Fruit fly (Drosophila melanogaster): Measurements from ENCODE around the gene Sytbeta.
A peak's percentile ranks its signal among the peaks of the same experiment; 100 is the strongest.

The Sytbeta gene

DNA sequence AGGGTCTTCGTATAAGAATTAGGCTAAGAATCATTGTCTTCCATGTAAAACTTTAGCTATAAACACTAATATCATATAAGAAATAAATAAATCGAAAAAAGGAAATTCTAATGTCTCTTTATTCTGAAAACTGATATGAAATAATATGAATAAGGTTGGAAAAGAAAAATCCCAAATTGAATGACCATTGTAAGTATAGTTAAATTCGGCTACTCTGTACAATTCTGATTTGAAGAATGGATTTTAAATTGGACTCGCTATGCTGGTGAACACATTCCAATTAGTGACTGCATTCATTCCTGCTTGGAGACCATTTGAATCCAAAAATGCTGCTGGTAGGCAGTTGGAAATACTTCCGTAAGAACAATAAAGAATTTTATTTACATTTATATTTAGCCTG is 94.6 kb downstream of the Sytbeta start:
- no peak for TF ChIP-seq ey (GFP tag; optimal IDR thresholded peaks at IDR 0.05)
- TF ChIP-seq usp (GFP tag; optimal IDR thresholded peaks at IDR 0.05) = no peak
- TF ChIP-seq sv (GFP tag; optimal IDR thresholded peaks at IDR 0.05) = no peak
- TF ChIP-seq OdsH (GFP tag; optimal IDR thresholded peaks at IDR 0.05) = no peak
- no peak for TF ChIP-seq CG9705 (GFP tag; optimal IDR thresholded peaks at IDR 0.05)
- TF ChIP-seq Abd-B (GFP tag; optimal IDR thresholded peaks at IDR 0.05) = no peak
- no peak for TF ChIP-seq Hr78 (GFP tag; optimal IDR thresholded peaks at IDR 0.05)
- TF ChIP-seq Rel (GFP tag; optimal IDR thresholded peaks at IDR 0.05) = no peak
- TF ChIP-seq Rel (tag; optimal IDR thresholded peaks at IDR 0.05) = no peak
- no peak for TF ChIP-seq N (GFP tag; optimal IDR thresholded peaks at IDR 0.05)
- no peak for TF ChIP-seq Myc (optimal IDR thresholded peaks at IDR 0.05)
- no peak for TF ChIP-seq Jra (GFP tag; optimal IDR thresholded peaks at IDR 0.05)
- TF ChIP-seq Hnf4 (GFP tag; optimal IDR thresholded peaks at IDR 0.05) = no peak
- TF ChIP-seq br (GFP tag; optimal IDR thresholded peaks at IDR 0.05) = no peak
- TF ChIP-seq dsf (GFP tag; optimal IDR thresholded peaks at IDR 0.05; ENCODE audit: borderline replicate concordance) = no peak
- TF ChIP-seq CrebA (GFP tag; optimal IDR thresholded peaks at IDR 0.05; ENCODE audit: borderline replicate concordance) = no peak
- no peak for TF ChIP-seq jim (GFP tag; optimal IDR thresholded peaks at IDR 0.05)
- no peak for TF ChIP-seq Hr83 (GFP tag; optimal IDR thresholded peaks at IDR 0.05; ENCODE audit: poor library complexity, severe bottlenecking)
- no peak for TF ChIP-seq lola (GFP tag; optimal IDR thresholded peaks at IDR 0.05)
- TF ChIP-seq h (GFP tag; optimal IDR thresholded peaks at IDR 0.05) = no peak

DNA sequence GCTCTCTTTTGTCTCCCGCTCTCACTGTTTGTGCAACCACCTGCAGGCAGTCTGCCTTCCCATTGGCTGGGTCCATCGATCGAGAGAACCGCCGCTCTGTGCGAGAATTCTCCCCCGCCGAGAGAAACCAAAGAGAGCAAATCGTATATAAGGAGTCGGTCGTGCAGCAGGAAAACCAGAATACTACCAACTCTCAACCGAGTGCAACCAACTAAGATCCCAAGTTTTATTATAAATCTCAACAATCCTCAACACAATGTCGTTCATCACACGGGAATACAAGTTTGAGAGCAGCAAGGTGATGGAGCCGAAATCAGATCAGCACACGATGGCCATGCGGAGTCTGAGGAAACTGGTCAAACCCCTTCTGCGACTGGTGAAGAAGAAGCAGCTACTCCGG is 95.6 kb downstream of the Sytbeta start, which contains the start of gene Tom:
Gene Tom (plus strand): TSS at position 174 of the 400 bp plus-strand sequence.
- peak; percentile 16 for TF ChIP-seq woc (GFP tag; optimal IDR thresholded peaks at IDR 0.05)
- TF ChIP-seq Dif (GFP tag; optimal IDR thresholded peaks at IDR 0.05; ENCODE audit: partially characterized antibody) = peak; percentile 56
- no peak for TF ChIP-seq Myc (optimal IDR thresholded peaks at IDR 0.05)
- peak; percentile 25 for TF ChIP-seq fru (GFP tag; optimal IDR thresholded peaks at IDR 0.05)
- TF ChIP-seq dl (GFP tag; optimal IDR thresholded peaks at IDR 0.05; ENCODE audit: insufficient read depth in 1 of 2, partially characterized antibody in 2 of 2) = peak in 1 of 2 experiments; percentile 59
- TF ChIP-seq Hnf4 (GFP tag; optimal IDR thresholded peaks at IDR 0.05) = peak; percentile 14
- TF ChIP-seq h (GFP tag; optimal IDR thresholded peaks at IDR 0.05) = peak; percentile 26
- peak; percentile 56 for TF ChIP-seq Vsx2 (GFP tag; optimal IDR thresholded peaks at IDR 0.05; ENCODE audit: partially characterized antibody)
- no peak for TF ChIP-seq GATAd (GFP tag; optimal IDR thresholded peaks at IDR 0.05)

DNA sequence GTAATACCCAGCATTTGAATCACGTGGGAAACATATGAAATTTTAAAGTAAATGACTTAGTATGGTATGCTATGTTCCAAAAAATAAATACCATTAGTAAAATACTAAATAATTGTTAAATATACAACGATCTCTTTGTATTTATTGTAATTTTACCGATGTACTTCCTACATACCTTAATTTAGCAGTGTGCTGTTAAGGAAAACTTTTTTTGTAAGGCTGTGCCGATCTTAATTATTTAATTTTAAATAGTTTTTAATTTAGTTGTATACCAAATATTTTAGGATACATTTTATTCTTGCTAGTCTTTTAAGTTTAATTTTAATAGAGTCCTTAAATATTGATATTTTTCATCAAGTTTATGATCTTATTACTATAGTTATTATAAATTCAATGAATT is 96.2 kb downstream of the Sytbeta start:
- TF ChIP-seq lola (GFP tag; optimal IDR thresholded peaks at IDR 0.05) = no peak
- TF ChIP-seq CG32264 (GFP tag; optimal IDR thresholded peaks at IDR 0.05) = no peak
- TF ChIP-seq usp (GFP tag; optimal IDR thresholded peaks at IDR 0.05) = no peak
- no peak for TF ChIP-seq Dif (GFP tag; optimal IDR thresholded peaks at IDR 0.05; ENCODE audit: partially characterized antibody)
- no peak for TF ChIP-seq Hr78 (GFP tag; optimal IDR thresholded peaks at IDR 0.05)
- no peak for TF ChIP-seq woc (GFP tag; optimal IDR thresholded peaks at IDR 0.05)
- no peak for TF ChIP-seq OdsH (GFP tag; optimal IDR thresholded peaks at IDR 0.05)
- no peak for TF ChIP-seq foxo (GFP tag; optimal IDR thresholded peaks at IDR 0.05)
- TF ChIP-seq sv (GFP tag; optimal IDR thresholded peaks at IDR 0.05) = no peak
- no peak for TF ChIP-seq tai (GFP tag; optimal IDR thresholded peaks at IDR 0.05)
- no peak for TF ChIP-seq brk (GFP tag; optimal IDR thresholded peaks at IDR 0.05)
- no peak for TF ChIP-seq Jra (GFP tag; optimal IDR thresholded peaks at IDR 0.05)
- no peak for TF ChIP-seq fru (GFP tag; optimal IDR thresholded peaks at IDR 0.05)
- TF ChIP-seq Myc (optimal IDR thresholded peaks at IDR 0.05) = no peak
- no peak for TF ChIP-seq dsf (GFP tag; optimal IDR thresholded peaks at IDR 0.05; ENCODE audit: borderline replicate concordance)

DNA sequence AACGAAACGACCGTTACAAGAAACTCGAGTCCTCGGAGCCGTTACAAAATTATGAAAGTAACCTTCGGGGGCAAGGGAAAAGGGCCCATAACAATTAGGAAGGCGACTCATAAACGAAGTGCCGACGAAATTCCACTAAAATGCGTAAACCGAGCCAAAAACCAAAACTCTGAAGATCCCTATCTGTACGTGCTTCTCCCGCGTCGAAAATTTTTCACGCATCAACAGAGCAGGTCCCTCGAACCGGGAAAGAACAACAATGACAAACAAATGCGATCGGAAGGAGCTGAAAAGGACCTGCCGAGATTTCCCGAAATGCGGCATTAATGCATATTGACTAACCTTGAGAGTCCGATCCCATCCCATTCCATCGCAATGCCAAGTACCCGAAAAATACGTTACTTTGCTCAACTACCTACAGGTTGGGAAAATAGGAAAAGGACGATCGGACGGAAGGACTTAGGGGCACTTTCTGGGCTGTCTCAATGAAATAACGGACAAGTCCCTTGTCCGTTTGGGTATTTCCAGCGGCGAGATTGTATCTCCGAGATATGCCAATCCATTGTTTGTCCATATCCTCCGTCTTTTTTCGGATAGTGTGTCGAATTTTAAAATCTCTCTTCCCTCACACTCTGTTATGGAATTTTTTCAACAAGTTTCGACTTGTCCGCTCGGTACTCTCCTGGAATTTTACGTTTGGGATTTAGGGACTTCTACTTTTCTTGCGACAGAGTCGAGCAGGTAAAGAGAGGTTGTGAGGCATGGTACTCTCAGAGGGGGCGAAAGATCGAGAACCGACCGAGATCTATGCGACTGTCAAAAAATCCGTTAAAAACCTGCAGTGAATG is 96.9 kb downstream of the Sytbeta start:
- TF ChIP-seq sage (GFP tag; optimal IDR thresholded peaks at IDR 0.05) (no peak), fru (GFP tag; optimal IDR thresholded peaks at IDR 0.05) (no peak), dsf (GFP tag; optimal IDR thresholded peaks at IDR 0.05; ENCODE audit: borderline replicate concordance) (no peak), CrebA (GFP tag; optimal IDR thresholded peaks at IDR 0.05; ENCODE audit: borderline replicate concordance) (no peak), Dfd (GFP tag; optimal IDR thresholded peaks at IDR 0.05) (no peak), h (GFP tag; optimal IDR thresholded peaks at IDR 0.05) (no peak), usp (GFP tag; optimal IDR thresholded peaks at IDR 0.05) (no peak), Jra (GFP tag; optimal IDR thresholded peaks at IDR 0.05) (no peak), psq (GFP tag; optimal IDR thresholded peaks at IDR 0.05) (no peak), Dif (GFP tag; optimal IDR thresholded peaks at IDR 0.05; ENCODE audit: partially characterized antibody) (no peak), sv (GFP tag; optimal IDR thresholded peaks at IDR 0.05) (no peak), Hnf4 (GFP tag; optimal IDR thresholded peaks at IDR 0.05) (no peak), N (GFP tag; optimal IDR thresholded peaks at IDR 0.05) (no peak), rgr (GFP tag; optimal IDR thresholded peaks at IDR 0.05) (no peak), br (GFP tag; optimal IDR thresholded peaks at IDR 0.05) (no peak), dl (GFP tag; optimal IDR thresholded peaks at IDR 0.05; ENCODE audit: insufficient read depth in 1 of 2, partially characterized antibody in 2 of 2) (no peak)

Data from whole organism, wandering third instar larva.